Fruit fly (Drosophila melanogaster) whole organism, embryonic: Measurements from ENCODE around the gene Rpp14a.
A peak's percentile ranks its signal among the peaks of the same experiment; 100 is the strongest.

Experiments used
- CG10267 ChIP-seq: fragments of 200-800 bp; sonication (Bioruptor generic); optimal IDR thresholded peaks from 2 replicates; lab custom pipeline; 2018; ENCODE audit warnings: missing biosample characterization, mild to moderate bottlenecking, missing genetic modification characterization, moderate library complexity
- CG11696 ChIP-seq: fragments of 200-800 bp; sonication (Bioruptor generic); IDR thresholded peaks from 2 replicates; pipeline ENCODE4 v1.3.6; 2022; ENCODE audit warnings: missing biosample characterization, missing genetic modification characterization
- CG12104 ChIP-seq: fragments of 200-800 bp; sonication (Bioruptor generic); optimal IDR thresholded peaks from 3 replicates; lab custom pipeline; 2016; ENCODE audit warnings: missing biosample characterization, missing genetic modification characterization
- CG12659 ChIP-seq: fragments of 200-800 bp; sonication (Bioruptor generic); optimal IDR thresholded peaks from 3 replicates; lab custom pipeline; 2017; ENCODE audit warnings: mild to moderate bottlenecking, missing biosample characterization, missing genetic modification reagents, missing genetic modification characterization
- CG12769 ChIP-seq: fragments of 200-800 bp; sonication (Bioruptor generic); optimal IDR thresholded peaks from 2 replicates; lab custom pipeline; 2019; ENCODE audit warnings: missing biosample characterization, mild to moderate bottlenecking, missing genetic modification characterization, moderate library complexity
- CG13775 ChIP-seq: fragments of 200-800 bp; sonication (Bioruptor generic); optimal IDR thresholded peaks from 3 replicates; lab custom pipeline; 2017; ENCODE audit warnings: missing biosample characterization, mild to moderate bottlenecking, missing genetic modification characterization
- CG14965 ChIP-seq: fragments of 200-800 bp; sonication (Bioruptor generic); optimal IDR thresholded peaks from 2 replicates; lab custom pipeline; 2016; ENCODE audit warnings: missing biosample characterization, missing genetic modification characterization, borderline replicate concordance
- CG15479 ChIP-seq: fragments of 200-800 bp; sonication (Bioruptor generic); optimal IDR thresholded peaks from 3 replicates; lab custom pipeline; 2019; ENCODE audit warnings: missing biosample characterization, mild to moderate bottlenecking, missing genetic modification characterization, moderate library complexity
- CG1603 ChIP-seq: fragments of 200-800 bp; sonication (Bioruptor generic); optimal IDR thresholded peaks from 2 replicates; lab custom pipeline; 2019; ENCODE audit warnings: missing biosample characterization, mild to moderate bottlenecking, missing genetic modification characterization, moderate library complexity
- CG2120 ChIP-seq: fragments of 200-800 bp; sonication (Bioruptor generic); optimal IDR thresholded peaks from 3 replicates; lab custom pipeline; 2016; ENCODE audit warnings: missing biosample characterization, missing genetic modification characterization
- CG2678 ChIP-seq: fragments of 200-800 bp; sonication (Bioruptor generic); optimal IDR thresholded peaks from 3 replicates; lab custom pipeline; 2019; ENCODE audit warnings: missing biosample characterization, mild to moderate bottlenecking, missing genetic modification characterization, moderate library complexity
- CG32532 ChIP-seq: fragments of 200-800 bp; sonication (Bioruptor generic); IDR thresholded peaks from 2 replicates; pipeline ENCODE4 v1.3.6; 2022; ENCODE audit warnings: missing biosample characterization, missing genetic modification characterization
- CG3281 ChIP-seq: fragments of 200-800 bp; sonication (Bioruptor generic); optimal IDR thresholded peaks from 3 replicates; lab custom pipeline; 2017; ENCODE audit warnings: missing biosample characterization, mild to moderate bottlenecking, missing genetic modification characterization
- CG3726 ChIP-seq: fragments of 200-800 bp; sonication (Bioruptor generic); IDR thresholded peaks from 3 replicates; pipeline ENCODE4, ENCODE4 v1.3.6; 2022; ENCODE audit warnings: missing biosample characterization, missing genetic modification characterization
- CG6689 ChIP-seq: fragments of 200-800 bp; sonication (Bioruptor generic); IDR thresholded peaks from 2 replicates; pipeline ENCODE4 v1.3.6; 2022; ENCODE audit warnings: missing biosample characterization, missing genetic modification characterization
- CG8290 ChIP-seq, 3 experiments: fragments of 200-800 bp; sonication (Bioruptor generic); optimal IDR thresholded peaks; 2 replicates each; lab custom pipeline; 2016 to 2019; ENCODE audit warnings: missing biosample characterization in 3 of 3, missing genetic modification characterization in 3 of 3, mild to moderate bottlenecking in 2 of 3, moderate library complexity in 1 of 3
- CG8478 ChIP-seq: fragments of >200 bp; optimal IDR thresholded peaks from 2 replicates; lab custom pipeline; 2018
- CG9609 ChIP-seq: fragments of 200-800 bp; sonication (Bioruptor generic); optimal IDR thresholded peaks from 3 replicates; lab custom pipeline; 2016; ENCODE audit warnings: missing biosample characterization, missing genetic modification characterization
- Dip3 ChIP-seq: fragments of 200-800 bp; sonication (Bioruptor generic); optimal IDR thresholded peaks from 3 replicates; lab custom pipeline; 2016; ENCODE audit warnings: missing biosample characterization, missing genetic modification characterization
- Drgx ChIP-seq: fragments of 200-800 bp; sonication (Bioruptor generic); IDR thresholded peaks from 2 replicates; pipeline ENCODE4 v1.3.6; 2022; ENCODE audit warnings: missing biosample characterization, missing genetic modification characterization
- Ets65A ChIP-seq: fragments of 200-800 bp; sonication (Bioruptor generic); peaks from one replicate; lab custom pipeline; 2016; ENCODE audit warnings: missing biosample characterization, missing genetic modification characterization
- Mrtf ChIP-seq: fragments of 200-800 bp; sonication (Bioruptor generic); IDR thresholded peaks from 3 replicates; pipeline ENCODE4 v1.3.6; 2022; ENCODE audit warnings: missing biosample characterization, missing genetic modification characterization
- Ptx1 ChIP-seq: fragments of 200-800 bp; sonication (Bioruptor generic); IDR thresholded peaks from 2 replicates; pipeline ENCODE4 v1.3.6; 2022; ENCODE audit warnings: missing biosample characterization, missing genetic modification characterization
- Sox102F ChIP-seq: fragments of 200-800 bp; sonication (Bioruptor generic); optimal IDR thresholded peaks from 2 replicates; lab custom pipeline; 2018; ENCODE audit warnings: missing biosample characterization, mild to moderate bottlenecking, missing genetic modification characterization, moderate library complexity
- TFAM ChIP-seq: fragments of 200-800 bp; sonication (Bioruptor generic); optimal IDR thresholded peaks from 2 replicates; lab custom pipeline; 2017; ENCODE audit warnings: missing biosample characterization, missing genetic modification characterization, inconsistent platforms
- Xbp1 ChIP-seq: fragments of 200-800 bp; sonication (Bioruptor generic); optimal IDR thresholded peaks from 3 replicates; lab custom pipeline; 2016; ENCODE audit warnings: missing biosample characterization, mild to moderate bottlenecking, missing genetic modification characterization
- Xrp1 ChIP-seq: fragments of 200-800 bp; sonication (Bioruptor generic); IDR thresholded peaks from 2 replicates; pipeline ENCODE4 v1.3.6; 2022; ENCODE audit warnings: missing biosample characterization, missing genetic modification characterization
- az2 ChIP-seq: fragments of 200-800 bp; sonication (Bioruptor generic); optimal IDR thresholded peaks from 3 replicates; lab custom pipeline; 2016; ENCODE audit warnings: missing biosample characterization, missing genetic modification characterization
- bab2 ChIP-seq: fragments of 200-800 bp; sonication (Bioruptor generic); optimal IDR thresholded peaks from 2 replicates; lab custom pipeline; 2016; ENCODE audit warnings: missing biosample characterization, missing genetic modification characterization
- bigmax ChIP-seq: fragments of 200-800 bp; sonication (Bioruptor generic); optimal IDR thresholded peaks from 2 replicates; lab custom pipeline; 2018; ENCODE audit warnings: missing biosample characterization, mild to moderate bottlenecking, missing genetic modification characterization
- bsh ChIP-seq, 2 experiments: fragments of 200-800 bp; sonication (Bioruptor generic); optimal IDR thresholded peaks; 2 replicates each; lab custom pipeline; 2017 to 2018; ENCODE audit warnings: mild to moderate bottlenecking in 2 of 2, missing biosample characterization in 2 of 2, missing genetic modification characterization in 2 of 2, moderate library complexity in 1 of 2
- ci ChIP-seq: fragments of 200-800 bp; sonication (Bioruptor generic); IDR thresholded peaks from 3 replicates; pipeline ENCODE4 v1.3.6; 2022; ENCODE audit warnings: missing biosample characterization, missing genetic modification characterization
- dati ChIP-seq: fragments of 200-800 bp; sonication (Bioruptor generic); IDR thresholded peaks from 2 replicates; pipeline ENCODE4 v1.3.6; 2022; ENCODE audit warnings: missing biosample characterization, missing genetic modification characterization
- dm ChIP-seq: fragments of 200-800 bp; sonication (Bioruptor generic); optimal IDR thresholded peaks from 3 replicates; lab custom pipeline; 2016; ENCODE audit warnings: missing biosample characterization, missing genetic modification characterization
- dysf ChIP-seq: fragments of 200-800 bp; sonication (Bioruptor generic); IDR thresholded peaks from 3 replicates; pipeline ENCODE4 v1.3.6; 2022; ENCODE audit warnings: missing biosample characterization, missing genetic modification characterization
- esg ChIP-seq: fragments of 200-800 bp; sonication (Bioruptor generic); conservative IDR thresholded peaks from 2 replicates; pipeline ENCODE4 v1.3.6; 2022; ENCODE audit warnings: missing biosample characterization, missing genetic modification characterization
- fu2 ChIP-seq: fragments of 200-800 bp; sonication (Bioruptor generic); optimal IDR thresholded peaks from 2 replicates; lab custom pipeline; 2016; ENCODE audit warnings: missing biosample characterization, missing genetic modification characterization
- hb ChIP-seq: fragments of 200-800 bp; sonication (Bioruptor generic); IDR thresholded peaks from 3 replicates; pipeline ENCODE4 v1.3.6; 2022; ENCODE audit warnings: missing biosample characterization, missing genetic modification characterization; ENCODE audit not compliant: partially characterized antibody
- inv ChIP-seq: fragments of 200-800 bp; sonication (Bioruptor generic); IDR thresholded peaks from 2 replicates; pipeline ENCODE4 v1.3.6; 2022; ENCODE audit warnings: missing biosample characterization, missing genetic modification characterization; ENCODE audit not compliant: partially characterized antibody
- ken ChIP-seq: fragments of 200-800 bp; sonication (Bioruptor generic); IDR thresholded peaks from 3 replicates; pipeline ENCODE4 v1.3.6; 2022; ENCODE audit warnings: missing biosample characterization, missing genetic modification characterization
- lilli ChIP-seq: fragments of 200-800 bp; sonication (Bioruptor generic); optimal IDR thresholded peaks from 3 replicates; lab custom pipeline; 2016; ENCODE audit warnings: missing biosample characterization, missing genetic modification characterization
- nom ChIP-seq: fragments of 200-800 bp; sonication (Bioruptor generic); optimal IDR thresholded peaks from 2 replicates; lab custom pipeline; 2017; ENCODE audit warnings: missing biosample characterization, missing genetic modification characterization, mild to moderate bottlenecking, moderate library complexity, missing genetic modification reagents
- pan ChIP-seq, 4 experiments: fragments of >200 bp in 3 of 4; fragments of 200-800 bp in 1 of 4; sonication (Bioruptor generic) in 1 of 4; optimal IDR thresholded peaks in 3 of 4; IDR thresholded peaks in 1 of 4; 2 replicates each; pipeline versions ENCODE4 v1.3.6 to Lab custom; 2017 to 2022; ENCODE audit warnings: missing biosample characterization in 2 of 4, missing genetic modification characterization in 2 of 4, mixed read lengths in 1 of 4
- row ChIP-seq: fragments of 200-800 bp; sonication (Bioruptor generic); IDR thresholded peaks from 3 replicates; pipeline ENCODE4 v1.3.6; 2022; ENCODE audit warnings: missing biosample characterization, missing genetic modification characterization
- sens ChIP-seq: fragments of 200-800 bp; sonication (Bioruptor generic); peaks from one replicate; lab custom pipeline; 2016; ENCODE audit warnings: missing biosample characterization, missing genetic modification characterization
- sima ChIP-seq: fragments of 200-800 bp; sonication (Bioruptor generic); optimal IDR thresholded peaks from 2 replicates; lab custom pipeline; 2016; ENCODE audit warnings: missing biosample characterization, missing genetic modification characterization
- sisA ChIP-seq: fragments of 200-800 bp; sonication (Bioruptor generic); IDR thresholded peaks from 2 replicates; pipeline ENCODE4 v1.3.6; 2022; ENCODE audit warnings: missing biosample characterization, missing genetic modification characterization
- ttk ChIP-seq: fragments of 200-800 bp; sonication (Bioruptor generic); IDR thresholded peaks from 2 replicates; pipeline ENCODE4 v2.1.2; 2022; ENCODE audit warnings: missing biosample characterization, missing genetic modification characterization
- twi ChIP-seq: fragments of 200-800 bp; optimal IDR thresholded peaks from 2 replicates; lab custom pipeline; 2019; ENCODE audit warnings: missing biosample characterization, mild to moderate bottlenecking, missing genetic modification characterization, moderate library complexity
- usp ChIP-seq: fragments of >200 bp; optimal IDR thresholded peaks from 2 replicates; lab custom pipeline; 2017; ENCODE audit warnings: missing biosample characterization, missing genetic modification characterization
- zfh2 ChIP-seq: fragments of 200-800 bp; sonication (Bioruptor generic); optimal IDR thresholded peaks from 2 replicates; lab custom pipeline; 2016; ENCODE audit warnings: missing biosample characterization, missing genetic modification characterization

Rpp14a gene

DNA sequence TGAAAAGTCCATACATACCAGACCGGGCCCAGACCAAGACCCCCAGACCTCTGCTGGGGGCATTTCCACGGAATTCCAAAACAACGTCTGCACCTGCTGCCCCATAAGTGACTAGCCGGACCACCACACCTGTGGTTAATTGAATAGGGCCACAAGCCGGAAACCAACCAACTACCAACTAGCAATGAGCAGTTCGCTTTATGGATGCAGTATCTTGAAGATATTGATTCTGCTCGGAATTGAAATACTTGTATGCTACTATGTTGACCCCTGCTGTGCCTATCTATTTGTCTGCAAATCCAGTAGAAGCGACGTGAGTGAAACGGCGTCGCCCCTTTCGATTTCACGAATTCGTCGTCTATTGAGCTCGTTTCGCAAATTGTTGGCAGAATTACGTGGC is 39.2 kb downstream of the Rpp14a start:
- TF ChIP-seq Ets65A (GFP tag; lab: Kevin White, UChicago), result peak; percentile 82
- peak; percentile 17 for TF ChIP-seq Xbp1 (GFP tag; lab: Kevin White, UChicago)
- no peak for TF ChIP-seq CG12104 (GFP tag; lab: Kevin White, UChicago)
- TF ChIP-seq CG14965 (GFP tag; lab: Kevin White, UChicago), result no peak
- TF ChIP-seq CG1603 (tag; lab: Kevin White, UChicago), result peak; percentile 33
- TF ChIP-seq Dip3 (GFP tag; lab: Kevin White, UChicago), result peak; percentile 46
- TF ChIP-seq lilli, result peak; percentile 24
- TF ChIP-seq CG9609 (GFP tag; lab: Kevin White, UChicago), result no peak
- no peak for TF ChIP-seq TFAM (GFP tag; lab: Kevin White, UChicago)
- TF ChIP-seq inv (GFP tag; lab: Robert Waterston, UW), result no peak
- TF ChIP-seq sens, result peak; percentile 82
- no peak for TF ChIP-seq esg (GFP tag; lab: Robert Waterston, UW)
- no peak for TF ChIP-seq fu2 (GFP tag; lab: Kevin White, UChicago)
- no peak for TF ChIP-seq hb (GFP tag; lab: Robert Waterston, UW)
- peak; percentile 25; the same call in 1 of the 2 replicates for TF ChIP-seq ttk
- 0 out of 3 replicates have a peak, but pooled peaks have one; percentile 27 for TF ChIP-seq dysf (GFP tag; lab: Robert Waterston, UW)
- peak; percentile 48 for TF ChIP-seq zfh2 (GFP tag; lab: Kevin White, UChicago)
- peak; percentile 39; the same call in 1 of the 2 replicates for TF ChIP-seq CG32532 (GFP tag; lab: Robert Waterston, UW)
- TF ChIP-seq CG11696 (GFP tag; lab: Robert Waterston, UW), result 0 out of 2 replicates have a peak, but pooled peaks have one; percentile 59
- TF ChIP-seq dm (GFP tag; lab: Kevin White, UChicago), result no peak
- TF ChIP-seq CG8290 (GFP tag; optimal IDR thresholded peaks at IDR 0.05; lab: Kevin White, UChicago), result no peak
- TF ChIP-seq CG8290 (tag; optimal IDR thresholded peaks at IDR 0.05; lab: Kevin White, UChicago), result peak in 1 of 2 experiments; percentile 59
- peak; percentile 59; the same call in 1 of the 3 replicates for TF ChIP-seq ci (GFP tag; lab: Robert Waterston, UW)
- no peak for TF ChIP-seq twi (tag; lab: Kevin White, UChicago)
- no peak for TF ChIP-seq bigmax (GFP tag; lab: Kevin White, UChicago)
- peak; percentile 40 for TF ChIP-seq CG2120 (GFP tag; lab: Kevin White, UChicago)
- TF ChIP-seq CG3726 (GFP tag; lab: Robert Waterston, UW), result 0 out of 3 replicates have a peak, but pooled peaks have one; percentile 12
- TF ChIP-seq CG2678 (tag; lab: Kevin White, UChicago), result peak; percentile 22
- TF ChIP-seq dati (GFP tag; lab: Robert Waterston, UW), result no peak
- TF ChIP-seq bsh (GFP tag; optimal IDR thresholded peaks at IDR 0.05; lab: Kevin White, UChicago), result peak in 1 of 2 experiments; percentile 58
- TF ChIP-seq Sox102F (GFP tag; lab: Kevin White, UChicago), result peak; percentile 23
- TF ChIP-seq Ptx1, result peak; percentile 46
- no peak for TF ChIP-seq pan (optimal IDR thresholded peaks at IDR 0.05; lab: Kevin White, UChicago)
- TF ChIP-seq pan (GFP tag; optimal IDR thresholded peaks at IDR 0.05 in 1 of 2, IDR thresholded peaks at IDR 0.05 in 1 of 2), result peak in 1 of 2 experiments; percentile 40
- no peak for TF ChIP-seq CG13775 (GFP tag; lab: Kevin White, UChicago)
- TF ChIP-seq CG12659 (GFP tag; lab: Kevin White, UChicago), result no peak
- TF ChIP-seq bab2 (GFP tag; lab: Kevin White, UChicago), result peak; percentile 17
- no peak for TF ChIP-seq CG10267 (tag; lab: Kevin White, UChicago)
- TF ChIP-seq sima (GFP tag; lab: Kevin White, UChicago), result no peak
- peak; percentile 38 for TF ChIP-seq CG6689 (GFP tag; lab: Robert Waterston, UW)
- TF ChIP-seq Mrtf (GFP tag; lab: Robert Waterston, UW), result 0 out of 3 replicates have a peak, but pooled peaks have one; percentile 29
- peak; percentile 96 for TF ChIP-seq Drgx (GFP tag; lab: Robert Waterston, UW)
- no peak for TF ChIP-seq usp
- TF ChIP-seq Xrp1 (GFP tag; lab: Robert Waterston, UW), result peak; percentile 43
- no peak for TF ChIP-seq ken (GFP tag; lab: Robert Waterston, UW)
- TF ChIP-seq sisA, result peak; percentile 39
- no peak for TF ChIP-seq CG3281 (GFP tag; lab: Kevin White, UChicago)
- no peak for TF ChIP-seq CG15479 (GFP tag; lab: Kevin White, UChicago)
- TF ChIP-seq CG12769 (tag; lab: Kevin White, UChicago), result peak; percentile 18
- TF ChIP-seq nom (GFP tag; lab: Kevin White, UChicago), result peak; percentile 30
- TF ChIP-seq CG8478 (lab: Kevin White, UChicago), result no peak
- peak; percentile 32; the same call in 1 of the 3 replicates for TF ChIP-seq row (GFP tag; lab: Robert Waterston, UW)
- no peak for TF ChIP-seq az2 (GFP tag; lab: Kevin White, UChicago)
